Worm (Caenorhabditis elegans): ENCODE measurements around the gene fzo-1.
A peak's percentile ranks its signal among the peaks of the same experiment; 100 is the strongest.

fzo-1 gene

ce11 chrII:5790313-5790773 lies 45.7 kb downstream of the fzo-1 start, which contains the start of gene lect-2 (continued):
- TF ChIP-seq ztf-4 (tag; optimal IDR thresholded peaks at IDR 0.05), result no peak
- no peak for TF ChIP-seq zag-1 (tag; optimal IDR thresholded peaks at IDR 0.05)
- TF ChIP-seq zip-4 (GFP tag; optimal IDR thresholded peaks at IDR 0.05), result no peak
- no peak for TF ChIP-seq snpc-4 (tag; optimal IDR thresholded peaks at IDR 0.05)
- TF ChIP-seq aha-1 (tag; optimal IDR thresholded peaks at IDR 0.05), result no peak
- TF ChIP-seq rnt-1 (tag; optimal IDR thresholded peaks at IDR 0.05), result peak; percentile 36
- TF ChIP-seq lin-14 (GFP tag; optimal IDR thresholded peaks at IDR 0.05), result peak; percentile 58
- TF ChIP-seq skn-1 (tag; optimal IDR thresholded peaks at IDR 0.05), result no peak

- no peak for TF ChIP-seq pqm-1 (tag; optimal IDR thresholded peaks at IDR 0.05)
- no peak for TF ChIP-seq fos-1 (tag; optimal IDR thresholded peaks at IDR 0.05)
- no peak for TF ChIP-seq ets-5 (GFP tag; IDR thresholded peaks at IDR 0.05)
- TF ChIP-seq C34B4.2 (tag; optimal IDR thresholded peaks at IDR 0.05), result no peak
- no peak for TF ChIP-seq hpl-2 (GFP tag; optimal IDR thresholded peaks at IDR 0.05)
- TF ChIP-seq nhr-90 (tag; optimal IDR thresholded peaks at IDR 0.05; ENCODE audit: poor library complexity), result no peak
- no peak for TF ChIP-seq nhr-85 (tag)
- no peak for TF ChIP-seq aly-2 (tag; optimal IDR thresholded peaks at IDR 0.05)
- no peak for TF ChIP-seq irx-1 (tag; optimal IDR thresholded peaks at IDR 0.05)
- TF ChIP-seq unc-98 (GFP tag; IDR thresholded peaks at IDR 0.05), result no peak
- no peak for TF ChIP-seq lin-15B (tag; optimal IDR thresholded peaks at IDR 0.05)
- no peak for TF ChIP-seq lin-35 (GFP tag; optimal IDR thresholded peaks at IDR 0.05)
- TF ChIP-seq zag-1 (tag; optimal IDR thresholded peaks at IDR 0.05), result no peak
These were observed 47.2 kb downstream of the fzo-1 start, which contains the start of gene K05F1.13 for ce11 chrII:5788815-5789214. TSS of gene K05F1.13 (plus strand) at chrII:5789115.

DNA sequence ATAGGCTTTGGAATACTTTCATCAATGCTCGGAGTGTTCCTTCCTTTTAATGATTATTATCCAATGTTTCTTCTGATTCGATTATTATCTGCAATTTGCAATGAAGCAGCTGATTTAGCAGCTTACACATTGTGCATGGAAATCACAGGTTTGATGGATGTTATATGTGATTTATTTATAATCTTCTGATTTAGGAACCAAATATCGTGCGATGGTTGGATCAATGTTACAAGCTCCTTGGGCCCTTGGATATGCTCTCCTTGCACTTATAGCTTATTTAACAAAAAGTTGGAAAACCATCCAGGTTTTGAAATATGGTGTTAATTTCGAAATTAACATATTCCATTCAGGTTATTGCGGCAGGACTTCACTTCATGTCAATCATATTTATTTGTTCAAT lies 50.5 kb downstream of the fzo-1 start:
- TF ChIP-seq pqm-1 (tag; optimal IDR thresholded peaks at IDR 0.05) (no peak), mdl-1 (tag; optimal IDR thresholded peaks at IDR 0.05) (no peak), nhr-237 (tag; optimal IDR thresholded peaks at IDR 0.05) (no peak), nhr-90 (tag; optimal IDR thresholded peaks at IDR 0.05; ENCODE audit: poor library complexity) (no peak), aly-2 (tag; optimal IDR thresholded peaks at IDR 0.05) (no peak), hlh-4 (tag; optimal IDR thresholded peaks at IDR 0.05) (no peak), C34B4.2 (tag; optimal IDR thresholded peaks at IDR 0.05) (no peak), blmp-1 (tag; optimal IDR thresholded peaks at IDR 0.05) (no peak), efl-3 (GFP tag; optimal IDR thresholded peaks at IDR 0.05) (no peak), lsy-2 (tag; optimal IDR thresholded peaks at IDR 0.05) (no peak), snpc-4 (tag; optimal IDR thresholded peaks at IDR 0.05) (no peak), mab-9 (GFP tag; IDR thresholded peaks at IDR 0.05) (no peak), egl-27 (tag; optimal IDR thresholded peaks at IDR 0.05) (no peak)
